Worm (Caenorhabditis elegans) whole organism, L1 larva: ENCODE data around the gene sec-61.G.

Source experiments
- C34B4.2 ChIP-seq: sonication (generic microtip); optimal IDR thresholded peaks from 2 replicates; lab custom pipeline; 2017; ENCODE audit warnings: mild to moderate bottlenecking, missing genetic modification characterization, missing compliant biosample characterization
- Y116A8C.19 ChIP-seq: sonication (generic microtip); optimal IDR thresholded peaks from 2 replicates; lab custom pipeline; 2016; ENCODE audit warnings: missing compliant biosample characterization, missing genetic modification characterization, borderline replicate concordance
- aha-1 ChIP-seq: fragments of 150-350 bp; optimal IDR thresholded peaks from 2 replicates; lab custom pipeline; 2014; ENCODE audit warnings: missing biosample characterization, missing genetic modification characterization
- alr-1 ChIP-seq: fragments of 200-800 bp; sonication (Bioruptor generic); optimal IDR thresholded peaks from 2 replicates; lab custom pipeline; 2018; ENCODE audit warnings: borderline replicate concordance, mild to moderate bottlenecking, missing genetic modification characterization, missing compliant biosample characterization
- aly-2 ChIP-seq: fragments of 150-350 bp; optimal IDR thresholded peaks from 2 replicates; lab custom pipeline; 2014; ENCODE audit warnings: missing biosample characterization, missing genetic modification characterization
- blmp-1 ChIP-seq: fragments of 150-350 bp; optimal IDR thresholded peaks from 2 replicates; lab custom pipeline; 2014; ENCODE audit warnings: missing biosample characterization, missing genetic modification characterization
- ceh-8 ChIP-seq: fragments of 200-800 bp; sonication (Bioruptor generic); optimal IDR thresholded peaks from 2 replicates; lab custom pipeline; 2018; ENCODE audit warnings: mild to moderate bottlenecking, missing genetic modification characterization, moderate library complexity, missing compliant biosample characterization
- ceh-82 ChIP-seq, 3 experiments: fragments of 150-350 bp in 1 of 3; sonication (generic microtip) in 2 of 3; optimal IDR thresholded peaks; 2 replicates each; lab custom pipeline; 2014 to 2017; ENCODE audit warnings: missing biosample characterization in 3 of 3, missing genetic modification characterization in 3 of 3
- ceh-90 ChIP-seq: sonication (generic microtip); optimal IDR thresholded peaks from 2 replicates; lab custom pipeline; 2016; ENCODE audit warnings: missing genetic modification characterization, missing compliant biosample characterization
- ces-1 ChIP-seq: fragments of 150-350 bp; optimal IDR thresholded peaks from 2 replicates; lab custom pipeline; 2014; ENCODE audit warnings: missing biosample characterization, missing genetic modification reagents, missing genetic modification characterization
- dpl-1 ChIP-seq, 3 experiments: fragments of 150-350 bp in 2 of 3; sonication (generic microtip) in 1 of 3; optimal IDR thresholded peaks; 2 replicates each; lab custom pipeline; 2014 to 2017; ENCODE audit warnings: missing biosample characterization in 3 of 3, missing genetic modification characterization in 3 of 3, missing genetic modification reagents in 3 of 3
- dsc-1 ChIP-seq: sonication (generic microtip); optimal IDR thresholded peaks from 2 replicates; lab custom pipeline; 2016; ENCODE audit warnings: mild to moderate bottlenecking, missing genetic modification characterization, missing compliant biosample characterization
- efl-1 ChIP-seq, 4 experiments: fragments of 150-350 bp; optimal IDR thresholded peaks in 3 of 4; peaks in 1 of 4; 1 replicate in 1 of 4; 2 replicates in 3 of 4; lab custom pipeline; 2014; ENCODE audit warnings: missing biosample characterization in 2 of 4, missing genetic modification characterization in 2 of 4, missing genetic modification reagents in 2 of 4
- efl-3 ChIP-seq: fragments of 200-800 bp; sonication (Bioruptor generic); optimal IDR thresholded peaks from 2 replicates; lab custom pipeline; 2018; ENCODE audit warnings: mild to moderate bottlenecking, missing genetic modification characterization, missing compliant biosample characterization
- egl-13 ChIP-seq: sonication (generic microtip); optimal IDR thresholded peaks from 2 replicates; lab custom pipeline; 2016; ENCODE audit warnings: missing genotype, missing genetic modification reagents, missing genetic modification characterization, missing compliant biosample characterization
- egl-27 ChIP-seq, 2 experiments: fragments of 150-350 bp in 1 of 2; sonication (generic microtip); optimal IDR thresholded peaks; 3 replicates each; lab custom pipeline; 2017 to 2018; ENCODE audit warnings: missing biosample characterization in 2 of 2, missing genetic modification characterization in 2 of 2, missing genetic modification reagents in 2 of 2
- elt-2 ChIP-seq: sonication (generic microtip); optimal IDR thresholded peaks from 2 replicates; lab custom pipeline; 2016; ENCODE audit warnings: missing genetic modification characterization, mild to moderate bottlenecking, inconsistent platforms, missing compliant biosample characterization, missing genetic modification reagents
- elt-3 ChIP-seq, 6 experiments: fragments of 150-350 bp in 1 of 6; sonication (generic microtip); optimal IDR thresholded peaks; 2 replicates each; lab custom pipeline; 2017 to 2018; ENCODE audit warnings: missing biosample characterization in 6 of 6, missing genetic modification characterization in 6 of 6, inconsistent platforms in 1 of 6
- fkh-10 ChIP-seq: sonication (generic microtip); optimal IDR thresholded peaks from 2 replicates; lab custom pipeline; 2017; ENCODE audit warnings: missing biosample characterization, missing genetic modification reagents, missing genetic modification characterization
- fkh-4 ChIP-seq: sonication (generic microtip); optimal IDR thresholded peaks from 2 replicates; lab custom pipeline; 2016; ENCODE audit warnings: missing compliant biosample characterization, missing genetic modification characterization, borderline replicate concordance
- fkh-8 ChIP-seq: sonication (generic microtip); optimal IDR thresholded peaks from 2 replicates; lab custom pipeline; 2016; ENCODE audit warnings: mild to moderate bottlenecking, missing genetic modification characterization, missing compliant biosample characterization
- fos-1 ChIP-seq: fragments of 150-350 bp; optimal IDR thresholded peaks from 2 replicates; lab custom pipeline; 2014; ENCODE audit warnings: missing biosample characterization, missing genetic modification characterization
- grh-1 ChIP-seq: fragments of 200-800 bp; sonication (Bioruptor generic); IDR thresholded peaks from 2 replicates; pipeline ENCODE4 v1.3.6; 2022; ENCODE audit warnings: missing genetic modification reagents, missing genetic modification characterization, missing compliant biosample characterization
- hpl-2 ChIP-seq: fragments of 150-350 bp; optimal IDR thresholded peaks from 2 replicates; lab custom pipeline; 2014; ENCODE audit warnings: missing biosample characterization, missing genetic modification reagents, missing genetic modification characterization
- jun-1 ChIP-seq: fragments of 150-350 bp; optimal IDR thresholded peaks from 2 replicates; lab custom pipeline; 2014; ENCODE audit warnings: missing biosample characterization, missing genetic modification reagents, missing genetic modification characterization
- lin-14 ChIP-seq: fragments of 200-800 bp; sonication (Bioruptor generic); optimal IDR thresholded peaks from 2 replicates; lab custom pipeline; 2018; ENCODE audit warnings: mild to moderate bottlenecking, missing genetic modification characterization, moderate library complexity, missing compliant biosample characterization
- lsy-2 ChIP-seq, 2 experiments: fragments of 150-350 bp; optimal IDR thresholded peaks; 2 replicates each; lab custom pipeline; 2014; ENCODE audit warnings: missing biosample characterization in 2 of 2, missing genetic modification characterization in 2 of 2
- mdl-1 ChIP-seq, 2 experiments: fragments of 150-350 bp; optimal IDR thresholded peaks; 2 replicates each; lab custom pipeline; 2014 to 2017; ENCODE audit warnings: missing biosample characterization in 2 of 2, missing genetic modification characterization in 2 of 2, inconsistent platforms in 1 of 2
- mep-1 ChIP-seq: fragments of 150-350 bp; optimal IDR thresholded peaks from 2 replicates; lab custom pipeline; 2014; ENCODE audit warnings: missing biosample characterization, missing genetic modification characterization
- nhr-12 ChIP-seq: sonication (generic microtip); optimal IDR thresholded peaks from 2 replicates; lab custom pipeline; 2017; ENCODE audit warnings: missing biosample characterization, missing genetic modification characterization
- nhr-20 ChIP-seq: sonication (generic microtip); optimal IDR thresholded peaks from 2 replicates; lab custom pipeline; 2016; ENCODE audit warnings: mild to moderate bottlenecking, missing genetic modification characterization, missing compliant biosample characterization
- nhr-47 ChIP-seq: sonication (generic microtip); optimal IDR thresholded peaks from 2 replicates; lab custom pipeline; 2016; ENCODE audit warnings: mild to moderate bottlenecking, missing genetic modification characterization, moderate library complexity, missing compliant biosample characterization
- nhr-84 ChIP-seq: sonication (generic microtip); optimal IDR thresholded peaks from 2 replicates; lab custom pipeline; 2017; ENCODE audit warnings: missing biosample characterization, missing genetic modification characterization
- nhr-85 ChIP-seq: sonication (generic microtip); peaks from one replicate; lab custom pipeline; 2016; ENCODE audit warnings: missing genetic modification characterization, inconsistent platforms, missing compliant biosample characterization
- nhr-90 ChIP-seq: sonication (generic microtip); optimal IDR thresholded peaks from 2 replicates; lab custom pipeline; 2016; ENCODE audit warnings: mild to moderate bottlenecking, missing genetic modification characterization, missing compliant biosample characterization; ENCODE audit not compliant: poor library complexity
- pqm-1 ChIP-seq: sonication (generic microtip); optimal IDR thresholded peaks from 3 replicates; lab custom pipeline; 2017; ENCODE audit warnings: missing biosample characterization, missing genetic modification characterization
- skn-1 ChIP-seq: fragments of 150-350 bp; optimal IDR thresholded peaks from 2 replicates; lab custom pipeline; 2014; ENCODE audit warnings: missing biosample characterization, missing genetic modification characterization
- snu-23 ChIP-seq: sonication (generic microtip); optimal IDR thresholded peaks from 2 replicates; lab custom pipeline; 2016; ENCODE audit warnings: missing genetic modification characterization, missing compliant biosample characterization
- vab-15 ChIP-seq: sonication (generic microtip); optimal IDR thresholded peaks from 2 replicates; lab custom pipeline; 2017; ENCODE audit warnings: missing genotype, mild to moderate bottlenecking, missing genetic modification characterization, missing compliant biosample characterization
- xbp-1 ChIP-seq: sonication (generic microtip); optimal IDR thresholded peaks from 2 replicates; lab custom pipeline; 2016; ENCODE audit warnings: missing genetic modification characterization, missing compliant biosample characterization
- zip-4 ChIP-seq: fragments of 200-800 bp; sonication (Bioruptor generic); optimal IDR thresholded peaks from 2 replicates; lab custom pipeline; 2018; ENCODE audit warnings: mild to moderate bottlenecking, missing genetic modification characterization, moderate library complexity, missing compliant biosample characterization
- ztf-4 ChIP-seq: fragments of 150-350 bp; optimal IDR thresholded peaks from 2 replicates; lab custom pipeline; 2014; ENCODE audit warnings: missing biosample characterization, missing genetic modification characterization

sec-61.G gene

ce11 chrV:10940571-10940991 is 43.6 kb upstream of the sec-61.G start (continued):
- TF ChIP-seq nhr-12 (no peak), lsy-2 (tag; optimal IDR thresholded peaks at IDR 0.05; lab: Kevin White, UChicago) (peak; percentile 53 to 70), nhr-90 (tag; lab: Kevin White, UChicago) (peak; percentile 50), fkh-10 (GFP tag; lab: Kevin White, UChicago) (peak; percentile 18), snu-23 (GFP tag; lab: Kevin White, UChicago) (peak; percentile 78), skn-1 (tag; lab: Kevin White, UChicago) (peak; percentile 66), mdl-1 (tag; optimal IDR thresholded peaks at IDR 0.05; lab: Kevin White, UChicago) (peak in 1 of 2 experiments; percentile 53), xbp-1 (tag; lab: Kevin White, UChicago) (peak; percentile 24), efl-1 (optimal IDR thresholded peaks at IDR 0.05; lab: Kevin White, UChicago) (peak; percentile 38 to 67), efl-1 (GFP tag; optimal IDR thresholded peaks at IDR 0.05 in 1 of 2; lab: Kevin White, UChicago) (no peak), nhr-85 (peak; percentile 87), nhr-47 (tag; lab: Kevin White, UChicago) (peak; percentile 57), ceh-82 (tag; optimal IDR thresholded peaks at IDR 0.05; lab: Kevin White, UChicago) (peak in 2 of 3 experiments; percentile 13 to 58), dsc-1 (tag; lab: Kevin White, UChicago) (peak; percentile 11), fkh-4 (tag; lab: Kevin White, UChicago) (no peak), dpl-1 (GFP tag; optimal IDR thresholded peaks at IDR 0.05; lab: Kevin White, UChicago) (peak; percentile 4 to 32 (median 30)), jun-1 (peak; percentile 62), ceh-8 (GFP tag; lab: Kevin White, UChicago) (no peak), Y116A8C.19 (tag; lab: Kevin White, UChicago) (no peak), lin-14 (peak; percentile 85), nhr-20 (tag; lab: Kevin White, UChicago) (peak; percentile 73), alr-1 (tag; lab: Kevin White, UChicago) (no peak), C34B4.2 (tag; lab: Kevin White, UChicago) (no peak), fkh-8 (tag; lab: Kevin White, UChicago) (peak; percentile 7), egl-13 (tag; lab: Kevin White, UChicago) (no peak), ceh-90 (tag; lab: Kevin White, UChicago) (peak; percentile 14), hpl-2 (GFP tag; lab: Kevin White, UChicago) (peak; percentile 64), elt-2 (tag; lab: Kevin White, UChicago) (peak; percentile 95), elt-3 (tag; optimal IDR thresholded peaks at IDR 0.05; lab: Kevin White, UChicago) (peak in 3 of 6 experiments; percentile 19 to 83 (median 61)), pqm-1 (tag; lab: Kevin White, UChicago) (peak; percentile 16)
- TF ChIP-seq, all 84 proteins: peak for 37

- TF ChIP-seq aha-1 (tag; lab: Kevin White, UChicago) (no peak), ztf-4 (tag; lab: Kevin White, UChicago) (no peak), zip-4 (no peak), nhr-90 (tag; lab: Kevin White, UChicago) (no peak), efl-1 (optimal IDR thresholded peaks at IDR 0.05; lab: Kevin White, UChicago) (no peak), efl-1 (GFP tag; optimal IDR thresholded peaks at IDR 0.05 in 1 of 2; lab: Kevin White, UChicago) (peak in 1 of 2 experiments; percentile 70), mep-1 (tag; lab: Kevin White, UChicago) (no peak), ces-1 (GFP tag; lab: Kevin White, UChicago) (no peak), blmp-1 (tag; lab: Kevin White, UChicago) (peak; percentile 46), aly-2 (tag; lab: Kevin White, UChicago) (no peak), mdl-1 (tag; optimal IDR thresholded peaks at IDR 0.05; lab: Kevin White, UChicago) (peak in 1 of 2 experiments; percentile 19), dsc-1 (tag; lab: Kevin White, UChicago) (no peak), nhr-84 (tag; lab: Kevin White, UChicago) (no peak), grh-1 (GFP tag; lab: Robert Waterston, UW) (peak; percentile 46; the same call in 1 of the 2 replicates), vab-15 (tag; lab: Kevin White, UChicago) (no peak), efl-3 (GFP tag; lab: Kevin White, UChicago) (no peak), nhr-85 (peak; percentile 92), ceh-82 (tag; optimal IDR thresholded peaks at IDR 0.05; lab: Kevin White, UChicago) (no peak), egl-27 (tag; optimal IDR thresholded peaks at IDR 0.05; lab: Kevin White, UChicago) (no peak), lsy-2 (tag; optimal IDR thresholded peaks at IDR 0.05; lab: Kevin White, UChicago) (no peak), fos-1 (tag; lab: Kevin White, UChicago) (no peak), fkh-10 (GFP tag; lab: Kevin White, UChicago) (no peak), lin-14 (no peak)
Observed at ce11 chrV:10939990-10940570, 43.1 kb upstream of the sec-61.G start.
